Worm (Caenorhabditis elegans) whole organism, L4 larva: ENCODE measurements around the gene srt-5.

Source experiments
- ama-1 ChIP-seq: fragments of 150-350 bp; optimal IDR thresholded peaks from 2 replicates; lab custom pipeline; 2014; ENCODE audit warnings: inconsistent platforms, mixed read lengths
- dmd-9 ChIP-seq: fragments of 200-800 bp; sonication (Bioruptor generic); IDR thresholded peaks from 2 replicates; pipeline ENCODE4 v1.3.6; 2022; ENCODE audit warnings: missing genetic modification reagents, missing genetic modification characterization, missing compliant biosample characterization
- fkh-10 ChIP-seq: fragments of 150-350 bp; optimal IDR thresholded peaks from 2 replicates; lab custom pipeline; 2014; ENCODE audit warnings: missing biosample characterization, missing genetic modification reagents, missing genetic modification characterization
- gei-8 ChIP-seq: fragments of 200-800 bp; sonication (Bioruptor generic); optimal IDR thresholded peaks from 2 replicates; lab custom pipeline; 2018; ENCODE audit warnings: mild to moderate bottlenecking, missing genetic modification characterization, missing compliant biosample characterization
- mdt-29 ChIP-seq: fragments of 200-800 bp; sonication (Bioruptor generic); IDR thresholded peaks from 2 replicates; pipeline ENCODE4 v1.3.6; 2022; ENCODE audit warnings: missing genetic modification reagents, missing genetic modification characterization, missing compliant biosample characterization
- mep-1 ChIP-seq: fragments of 150-350 bp; sonication (generic microtip); optimal IDR thresholded peaks from 3 replicates; lab custom pipeline; 2014; ENCODE audit warnings: missing biosample characterization, missing genetic modification characterization
- pha-4 ChIP-seq, 2 experiments: fragments of 150-350 bp in 1 of 2; fragments of 200-800 bp in 1 of 2; sonication (Bioruptor generic) in 1 of 2; IDR thresholded peaks in 1 of 2; optimal IDR thresholded peaks in 1 of 2; 2 replicates each; pipeline versions ENCODE4 v1.3.6 to Lab custom; 2014 to 2022; ENCODE audit warnings: missing genetic modification characterization in 2 of 2, missing genetic modification reagents in 2 of 2, missing biosample characterization in 1 of 2, missing compliant biosample characterization in 1 of 2
- ztf-11 ChIP-seq: fragments of 150-350 bp; optimal IDR thresholded peaks from 2 replicates; lab custom pipeline; 2014; ENCODE audit warnings: missing biosample characterization, missing genetic modification characterization

DNA sequence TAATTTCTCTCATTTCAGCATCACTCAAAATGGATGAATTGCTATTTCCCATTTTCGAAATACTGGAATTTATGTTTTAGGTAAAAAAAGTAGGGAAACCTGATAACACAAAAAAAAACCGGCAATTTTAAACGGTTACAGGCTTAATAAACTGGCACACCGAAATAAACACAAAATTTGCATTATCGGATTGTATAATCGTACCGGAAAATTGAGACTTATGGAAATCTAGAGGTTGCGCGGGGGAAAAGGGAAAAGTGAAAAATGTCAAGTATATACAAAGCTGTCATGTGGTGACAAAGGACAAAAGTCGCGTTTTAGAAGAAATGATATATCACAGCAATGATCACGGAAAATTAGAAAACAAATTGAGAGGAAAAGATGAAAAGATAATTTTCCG is 41.4 kb downstream of the srt-5 start, which contains the start of gene chpf-2:
- TF ChIP-seq dmd-9 = no peak
- TF ChIP-seq fkh-10 = no peak
- no peak for TF ChIP-seq ztf-11
- no peak for TF ChIP-seq mep-1 (tag; lab: Kevin White, UChicago)
- TF ChIP-seq pha-4 (GFP tag; IDR thresholded peaks at IDR 0.05; lab: Robert Waterston, UW) = no peak
- TF ChIP-seq pha-4 (tag; optimal IDR thresholded peaks at IDR 0.05; lab: Kevin White, UChicago) = no peak
- TF ChIP-seq ama-1 (lab: Kevin White, UChicago) = no peak
- no peak for TF ChIP-seq gei-8 (GFP tag; lab: Kevin White, UChicago)
- TF ChIP-seq mdt-29 (GFP tag; lab: Robert Waterston, UW) = no peak
